Worm (Caenorhabditis elegans): ENCODE results near the gene mlc-4.

Gene mlc-4

DNA sequence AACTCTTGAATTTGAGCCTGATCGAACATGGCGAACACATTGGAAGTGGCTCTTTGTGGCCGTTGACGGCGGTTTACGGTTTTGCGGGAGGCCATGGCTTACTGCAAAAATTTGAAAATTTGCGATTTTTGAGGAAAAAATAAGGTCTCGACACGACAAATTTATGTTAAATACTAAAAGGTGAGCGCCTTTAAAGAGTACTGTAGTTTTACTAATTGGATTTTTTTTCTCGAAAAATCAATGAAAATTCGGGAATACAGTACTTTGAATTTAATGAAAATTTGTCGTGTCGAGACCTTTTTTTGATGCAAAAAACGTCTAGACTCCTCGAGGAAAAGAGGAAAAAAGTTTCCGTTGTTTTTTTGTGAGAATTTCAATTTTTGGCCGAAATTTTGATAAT, at the start of gene mlc-4:
Gene mlc-4, minus strand, starts transcription at position 101 of the 400 bp plus-strand sequence.
- TF ChIP-seq lin-13 (GFP tag; optimal IDR thresholded peaks at IDR 0.05) (no peak), ztf-1 (GFP tag; conservative IDR thresholded peaks at IDR 0.05) (no peak), unc-39 (tag; optimal IDR thresholded peaks at IDR 0.05) (no peak), unc-55 (GFP tag; optimal IDR thresholded peaks at IDR 0.05) (no peak), lin-11 (tag; optimal IDR thresholded peaks at IDR 0.05) (no peak), egl-27 (tag; optimal IDR thresholded peaks at IDR 0.05) (no peak), elt-3 (tag; optimal IDR thresholded peaks at IDR 0.05) (no peak), alr-1 (tag; optimal IDR thresholded peaks at IDR 0.05) (no peak), gmeb-1 (tag; optimal IDR thresholded peaks at IDR 0.05) (no peak), nhr-129 (tag; optimal IDR thresholded peaks at IDR 0.05) (no peak), lsy-2 (tag; optimal IDR thresholded peaks at IDR 0.05) (no peak), nhr-10 (tag; optimal IDR thresholded peaks at IDR 0.05) (no peak), blmp-1 (tag; optimal IDR thresholded peaks at IDR 0.05; ENCODE audit: insufficient read depth) (no peak), nhr-77 (tag; optimal IDR thresholded peaks at IDR 0.05) (no peak)

DNA sequence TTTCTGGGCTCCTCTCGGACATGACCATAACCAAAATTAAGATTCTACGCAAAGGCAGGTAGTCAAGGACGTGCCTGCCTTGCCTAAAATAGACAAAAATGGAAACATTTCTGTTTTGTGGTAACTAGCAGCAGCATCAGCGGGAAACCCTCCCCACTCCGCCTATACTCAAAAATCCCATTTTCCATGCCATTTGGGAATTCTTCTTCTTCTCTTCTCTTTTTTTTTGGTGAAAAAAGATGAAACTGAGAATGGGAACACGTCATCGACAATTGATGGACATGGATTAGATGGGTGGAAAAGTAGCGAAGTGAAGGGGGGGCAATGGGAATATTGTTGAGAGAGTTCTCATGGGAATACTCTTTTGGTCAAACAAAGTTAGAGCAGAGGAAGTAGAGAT, 43.6 kb upstream of the mlc-4 start:
- TF ChIP-seq ztf-4 (tag; optimal IDR thresholded peaks at IDR 0.05) (no peak), F13H6.1 (tag; optimal IDR thresholded peaks at IDR 0.05) (no peak), lsy-2 (tag; optimal IDR thresholded peaks at IDR 0.05) (peak in 1 of 2 experiments; percentile 40), zag-1 (tag; optimal IDR thresholded peaks at IDR 0.05) (peak; percentile 77), ama-1 (optimal IDR thresholded peaks at IDR 0.05) (no peak), sma-3 (GFP tag; optimal IDR thresholded peaks at IDR 0.05) (no peak), snpc-4 (tag; optimal IDR thresholded peaks at IDR 0.05) (no peak), unc-55 (GFP tag; optimal IDR thresholded peaks at IDR 0.05) (peak; percentile 47), R02D3.7 (tag; optimal IDR thresholded peaks at IDR 0.05) (no peak), ztf-11 (tag; optimal IDR thresholded peaks at IDR 0.05) (no peak), fos-1 (tag; optimal IDR thresholded peaks at IDR 0.05) (no peak), unc-39 (tag; optimal IDR thresholded peaks at IDR 0.05) (no peak), blmp-1 (tag; optimal IDR thresholded peaks at IDR 0.05; ENCODE audit: insufficient read depth) (no peak), nhr-10 (tag; optimal IDR thresholded peaks at IDR 0.05) (no peak), skn-1 (tag; optimal IDR thresholded peaks at IDR 0.05) (no peak), unc-62 (GFP tag; optimal IDR thresholded peaks at IDR 0.05) (peak; percentile 18), nhr-11 (tag; optimal IDR thresholded peaks at IDR 0.05) (no peak), mdl-1 (tag; optimal IDR thresholded peaks at IDR 0.05) (no peak), ZK546.5 (tag; optimal IDR thresholded peaks at IDR 0.05) (no peak), elt-1 (tag; optimal IDR thresholded peaks at IDR 0.05) (no peak), Y55F3AM.14 (GFP tag; optimal IDR thresholded peaks at IDR 0.05) (no peak), nhr-6 (tag; optimal IDR thresholded peaks at IDR 0.05) (no peak), egl-27 (tag; optimal IDR thresholded peaks at IDR 0.05) (no peak), sma-9 (GFP tag; optimal IDR thresholded peaks at IDR 0.05) (no peak), sma-9 (tag; optimal IDR thresholded peaks at IDR 0.05) (no peak), gmeb-1 (tag; optimal IDR thresholded peaks at IDR 0.05) (no peak), ceh-16 (tag; optimal IDR thresholded peaks at IDR 0.05) (no peak), nhr-23 (tag; optimal IDR thresholded peaks at IDR 0.05) (no peak), lin-13 (GFP tag; optimal IDR thresholded peaks at IDR 0.05) (no peak), nhr-25 (tag; optimal IDR thresholded peaks at IDR 0.05) (no peak), lin-39 (tag; optimal IDR thresholded peaks at IDR 0.05) (no peak), nhr-237 (tag; optimal IDR thresholded peaks at IDR 0.05) (no peak), elt-3 (tag; optimal IDR thresholded peaks at IDR 0.05) (no peak), ceh-82 (tag; optimal IDR thresholded peaks at IDR 0.05) (no peak), nhr-129 (tag; optimal IDR thresholded peaks at IDR 0.05) (no peak), nhr-21 (tag; optimal IDR thresholded peaks at IDR 0.05) (no peak), nhr-77 (tag; optimal IDR thresholded peaks at IDR 0.05) (no peak), alr-1 (tag; optimal IDR thresholded peaks at IDR 0.05) (no peak), ztf-1 (GFP tag; conservative IDR thresholded peaks at IDR 0.05) (no peak), dmd-4 (tag; optimal IDR thresholded peaks at IDR 0.05) (no peak), C34F6.9 (tag; optimal IDR thresholded peaks at IDR 0.05) (no peak), crh-2 (tag; optimal IDR thresholded peaks at IDR 0.05) (peak; percentile 76), nhr-12 (tag; optimal IDR thresholded peaks at IDR 0.05) (no peak), peb-1 (tag; optimal IDR thresholded peaks at IDR 0.05) (no peak), lin-11 (tag; optimal IDR thresholded peaks at IDR 0.05) (no peak), mbf-1 (tag; optimal IDR thresholded peaks at IDR 0.05) (no peak), mab-5 (tag; optimal IDR thresholded peaks at IDR 0.05) (peak; percentile 49), sem-4 (tag; optimal IDR thresholded peaks at IDR 0.05) (no peak), aly-2 (tag; optimal IDR thresholded peaks at IDR 0.05) (no peak)

Measured in whole organism, L2 larva.